Worm (Caenorhabditis elegans) whole organism, mixed stage, embryonic: ENCODE data around the gene srh-247.

ENCODE experiments used
- bed-3 ChIP-seq: fragments of 200-800 bp; sonication (Bioruptor generic); optimal IDR thresholded peaks from 3 replicates; lab custom pipeline; 2018; ENCODE audit warnings: mild to moderate bottlenecking, missing genetic modification characterization, moderate library complexity, missing compliant biosample characterization
- blmp-1 ChIP-seq: fragments of 150-350 bp; optimal IDR thresholded peaks from 2 replicates; lab custom pipeline; 2014; ENCODE audit warnings: missing biosample characterization, missing genetic modification characterization
- ceh-39 ChIP-seq: fragments of 150-350 bp; optimal IDR thresholded peaks from 2 replicates; lab custom pipeline; 2014; ENCODE audit warnings: missing biosample characterization, missing genetic modification characterization
- ceh-43 ChIP-seq: fragments of 200-800 bp; sonication (Bioruptor generic); optimal IDR thresholded peaks from 2 replicates; lab custom pipeline; 2018; ENCODE audit warnings: mild to moderate bottlenecking, missing genetic modification characterization, moderate library complexity, missing compliant biosample characterization
- ceh-83 ChIP-seq: fragments of 200-800 bp; sonication (Bioruptor generic); optimal IDR thresholded peaks from 2 replicates; lab custom pipeline; 2018; ENCODE audit warnings: mild to moderate bottlenecking, missing genetic modification characterization, missing compliant biosample characterization
- cnd-1 ChIP-seq: fragments of 200-800 bp; sonication (Bioruptor generic); optimal IDR thresholded peaks from 2 replicates; lab custom pipeline; 2018; ENCODE audit warnings: mild to moderate bottlenecking, missing genetic modification characterization, missing compliant biosample characterization
- drap-1 ChIP-seq: fragments of 200-800 bp; sonication (Bioruptor generic); optimal IDR thresholded peaks from 3 replicates; lab custom pipeline; 2018; ENCODE audit warnings: mild to moderate bottlenecking, missing genetic modification characterization, missing compliant biosample characterization
- elt-1 ChIP-seq: sonication (generic microtip); optimal IDR thresholded peaks from 2 replicates; lab custom pipeline; 2017; ENCODE audit warnings: missing genetic modification characterization, mild to moderate bottlenecking, missing compliant biosample characterization, antibody characterized with exemption, moderate library complexity, borderline replicate concordance; ENCODE audit not compliant: insufficient read depth
- flh-1 ChIP-seq: fragments of 200-800 bp; sonication (Bioruptor generic); optimal IDR thresholded peaks from 2 replicates; lab custom pipeline; 2018; ENCODE audit warnings: mild to moderate bottlenecking, missing genetic modification characterization, moderate library complexity, missing compliant biosample characterization
- ham-2 ChIP-seq: fragments of 200-800 bp; sonication (Bioruptor generic); optimal IDR thresholded peaks from 2 replicates; lab custom pipeline; 2018; ENCODE audit warnings: mild to moderate bottlenecking, missing genetic modification characterization, missing compliant biosample characterization
- hlh-1 ChIP-seq: fragments of 150-350 bp; optimal IDR thresholded peaks from 2 replicates; lab custom pipeline; 2014; ENCODE audit warnings: missing biosample characterization, missing genetic modification reagents, missing genetic modification characterization
- lin-32 ChIP-seq: fragments of 200-800 bp; sonication (Bioruptor generic); optimal IDR thresholded peaks from 2 replicates; lab custom pipeline; 2018; ENCODE audit warnings: mild to moderate bottlenecking, missing genetic modification characterization, missing compliant biosample characterization
- lsy-2 ChIP-seq: fragments of 150-350 bp; optimal IDR thresholded peaks from 2 replicates; lab custom pipeline; 2014; ENCODE audit warnings: missing biosample characterization, missing genetic modification characterization
- mab-5 ChIP-seq: fragments of 150-350 bp; optimal IDR thresholded peaks from 2 replicates; lab custom pipeline; 2014; ENCODE audit warnings: missing biosample characterization, missing genetic modification characterization
- mep-1 ChIP-seq: fragments of 150-350 bp; optimal IDR thresholded peaks from 2 replicates; lab custom pipeline; 2017; ENCODE audit warnings: missing biosample characterization, missing genetic modification reagents, missing genetic modification characterization, inconsistent platforms
- mls-2 ChIP-seq: sonication (generic microtip); optimal IDR thresholded peaks from 2 replicates; lab custom pipeline; 2016; ENCODE audit warnings: mild to moderate bottlenecking, missing genetic modification characterization, moderate library complexity, missing compliant biosample characterization
- nhr-12 ChIP-seq: fragments of 150-350 bp; optimal IDR thresholded peaks from 2 replicates; lab custom pipeline; 2014; ENCODE audit warnings: missing biosample characterization, missing genetic modification characterization
- nhr-2 ChIP-seq: fragments of 150-350 bp; optimal IDR thresholded peaks from 2 replicates; lab custom pipeline; 2014; ENCODE audit warnings: missing biosample characterization, missing genetic modification characterization
- nhr-237 ChIP-seq: fragments of 150-350 bp; optimal IDR thresholded peaks from 2 replicates; lab custom pipeline; 2014; ENCODE audit warnings: missing biosample characterization, missing genetic modification characterization
- nhr-28 ChIP-seq: fragments of 150-350 bp; optimal IDR thresholded peaks from 2 replicates; lab custom pipeline; 2014; ENCODE audit warnings: missing biosample characterization, missing genetic modification characterization
- nhr-76 ChIP-seq: sonication (generic microtip); optimal IDR thresholded peaks from 2 replicates; lab custom pipeline; 2017; ENCODE audit warnings: missing biosample characterization, missing genetic modification characterization
- pha-4 ChIP-seq: fragments of 150-350 bp; optimal IDR thresholded peaks from 2 replicates; lab custom pipeline; 2018; ENCODE audit warnings: missing biosample characterization, missing genetic modification reagents, missing genetic modification characterization
- sem-2 ChIP-seq: fragments of 200-800 bp; sonication (Bioruptor generic); optimal IDR thresholded peaks from 2 replicates; lab custom pipeline; 2018; ENCODE audit warnings: mild to moderate bottlenecking, missing genetic modification characterization, missing compliant biosample characterization
- snpc-4 ChIP-seq: fragments of 150-350 bp; optimal IDR thresholded peaks from 2 replicates; lab custom pipeline; 2014; ENCODE audit warnings: missing biosample characterization, missing genetic modification characterization
- sptf-1 ChIP-seq: sonication (generic microtip); optimal IDR thresholded peaks from 2 replicates; lab custom pipeline; 2017; ENCODE audit warnings: mild to moderate bottlenecking, missing genetic modification characterization, moderate library complexity, missing compliant biosample characterization
- tbx-8 ChIP-seq: fragments of 200-800 bp; sonication (Bioruptor generic); optimal IDR thresholded peaks from 2 replicates; lab custom pipeline; 2018; ENCODE audit warnings: mild to moderate bottlenecking, missing genetic modification characterization, moderate library complexity, missing compliant biosample characterization
- unc-120 ChIP-seq: sonication (generic microtip); optimal IDR thresholded peaks from 2 replicates; lab custom pipeline; 2017; ENCODE audit warnings: missing genetic modification characterization, missing compliant biosample characterization; ENCODE audit not compliant: poor library complexity, severe bottlenecking
- unc-39 ChIP-seq: fragments of 150-350 bp; optimal IDR thresholded peaks from 2 replicates; lab custom pipeline; 2014; ENCODE audit warnings: missing biosample characterization, missing genetic modification characterization
- unc-62 ChIP-seq: fragments of 150-350 bp; optimal IDR thresholded peaks from 2 replicates; lab custom pipeline; 2014; ENCODE audit warnings: missing biosample characterization, missing genetic modification reagents, missing genetic modification characterization
- zip-8 ChIP-seq: fragments of 150-350 bp; optimal IDR thresholded peaks from 2 replicates; lab custom pipeline; 2014; ENCODE audit warnings: missing biosample characterization, missing genetic modification characterization
- ztf-11 ChIP-seq: fragments of 150-350 bp; optimal IDR thresholded peaks from 2 replicates; lab custom pipeline; 2014; ENCODE audit warnings: missing biosample characterization, missing genetic modification characterization

srh-247 gene

ce11 chrV:2938497-2938896 is 4.5 kb upstream of the srh-247 start, which contains the start of gene srw-141:
srw-141 (minus strand) TSS chrV:2938597.
- TF ChIP-seq mab-5 (no peak), ceh-39 (tag; lab: Kevin White, UChicago) (no peak), unc-120 (no peak), unc-62 (GFP tag; lab: Kevin White, UChicago) (no peak), mep-1 (no peak), nhr-237 (no peak), hlh-1 (no peak), nhr-28 (tag; lab: Kevin White, UChicago) (no peak), lin-32 (GFP tag; lab: Kevin White, UChicago) (no peak), ceh-43 (GFP tag; lab: Kevin White, UChicago) (no peak), mls-2 (no peak), flh-1 (GFP tag; lab: Kevin White, UChicago) (no peak), tbx-8 (no peak), nhr-76 (tag; lab: Kevin White, UChicago) (no peak), lsy-2 (tag; lab: Kevin White, UChicago) (no peak), nhr-12 (tag; lab: Kevin White, UChicago) (no peak), ceh-83 (GFP tag; lab: Kevin White, UChicago) (no peak), blmp-1 (tag; lab: Kevin White, UChicago) (no peak), sem-2 (GFP tag; lab: Kevin White, UChicago) (no peak), elt-1 (tag; lab: Kevin White, UChicago) (no peak)
- TF ChIP-seq, all 35 proteins: peak for 0

ce11 chrV:2931252-2931651 is 2.7 kb downstream of the srh-247 start, which contains the start of gene C31B8.1:
C31B8.1 (plus strand) TSS chrV:2931552.
- TF ChIP-seq snpc-4, result no peak
- no peak for TF ChIP-seq nhr-76 (tag; lab: Kevin White, UChicago)
- TF ChIP-seq zip-8 (tag; lab: Kevin White, UChicago), result no peak
- TF ChIP-seq unc-39 (tag; lab: Kevin White, UChicago), result no peak
- no peak for TF ChIP-seq hlh-1
- no peak for TF ChIP-seq nhr-237
- no peak for TF ChIP-seq unc-120
- no peak for TF ChIP-seq mls-2
- no peak for TF ChIP-seq nhr-28 (tag; lab: Kevin White, UChicago)
- TF ChIP-seq bed-3 (GFP tag; lab: Kevin White, UChicago), result no peak
- TF ChIP-seq cnd-1 (tag; lab: Kevin White, UChicago), result no peak
- no peak for TF ChIP-seq ztf-11 (tag; lab: Kevin White, UChicago)
- no peak for TF ChIP-seq tbx-8
- no peak for TF ChIP-seq lin-32 (GFP tag; lab: Kevin White, UChicago)
- TF ChIP-seq ham-2 (GFP tag; lab: Kevin White, UChicago), result no peak
- TF ChIP-seq ceh-39 (tag; lab: Kevin White, UChicago), result no peak
- TF ChIP-seq lsy-2 (tag; lab: Kevin White, UChicago), result no peak

ce11 chrV:2929753-2930152 is 4.2 kb downstream of the srh-247 start, which contains the start of gene C31B8.16:
C31B8.16 (plus strand) TSS chrV:2930053.
- TF ChIP-seq lin-32 (GFP tag; lab: Kevin White, UChicago) (no peak), nhr-2 (tag; lab: Kevin White, UChicago) (no peak), unc-120 (no peak), flh-1 (GFP tag; lab: Kevin White, UChicago) (no peak), sem-2 (GFP tag; lab: Kevin White, UChicago) (no peak), snpc-4 (no peak), tbx-8 (no peak), blmp-1 (tag; lab: Kevin White, UChicago) (no peak)

ce11 chrV:2927553-2927952 is 6.4 kb downstream of the srh-247 start, which contains the start of gene C31B8.12:
C31B8.12 (minus strand) TSS chrV:2927653.
- no peak for TF ChIP-seq unc-120
- TF ChIP-seq lin-32 (GFP tag; lab: Kevin White, UChicago), result no peak
- no peak for TF ChIP-seq ham-2 (GFP tag; lab: Kevin White, UChicago)
- TF ChIP-seq sptf-1 (tag; lab: Kevin White, UChicago), result no peak
- no peak for TF ChIP-seq mep-1
- no peak for TF ChIP-seq drap-1
- no peak for TF ChIP-seq nhr-76 (tag; lab: Kevin White, UChicago)
- no peak for TF ChIP-seq sem-2 (GFP tag; lab: Kevin White, UChicago)
- TF ChIP-seq ceh-43 (GFP tag; lab: Kevin White, UChicago), result no peak
- no peak for TF ChIP-seq hlh-1
- no peak for TF ChIP-seq zip-8 (tag; lab: Kevin White, UChicago)
- no peak for TF ChIP-seq pha-4 (tag; lab: Kevin White, UChicago)
- TF ChIP-seq ceh-83 (GFP tag; lab: Kevin White, UChicago), result no peak
- TF ChIP-seq elt-1 (tag; lab: Kevin White, UChicago), result no peak
- no peak for TF ChIP-seq mab-5
- TF ChIP-seq unc-62 (GFP tag; lab: Kevin White, UChicago), result no peak
